Fruit fly (Drosophila melanogaster) whole organism, wandering third instar larva: ENCODE results near the gene CG4860.

Source experiments
- Abd-B ChIP-seq: fragments of >200 bp; optimal IDR thresholded peaks from 2 replicates; lab custom pipeline; 2017; ENCODE audit warnings: missing biosample characterization, missing genetic modification characterization
- CG32264 ChIP-seq: fragments of 200-800 bp; sonication (Bioruptor generic); optimal IDR thresholded peaks from 2 replicates; lab custom pipeline; 2016; ENCODE audit warnings: missing biosample characterization, missing genetic modification characterization
- Dfd ChIP-seq: fragments of >200 bp; optimal IDR thresholded peaks from 2 replicates; lab custom pipeline; 2017; ENCODE audit warnings: missing biosample characterization, missing genetic modification characterization
- GATAd ChIP-seq: sonication (Bioruptor generic); optimal IDR thresholded peaks from 2 replicates; lab custom pipeline; 2016; ENCODE audit warnings: missing biosample characterization, missing genetic modification characterization
- HLH106 ChIP-seq: fragments of 200-800 bp; optimal IDR thresholded peaks from 3 replicates; lab custom pipeline; 2019; ENCODE audit warnings: missing biosample characterization, mild to moderate bottlenecking, missing genetic modification characterization, moderate library complexity
- Hnf4 ChIP-seq: fragments of 200-800 bp; sonication (Bioruptor generic); optimal IDR thresholded peaks from 2 replicates; lab custom pipeline; 2016; ENCODE audit warnings: missing biosample characterization, mild to moderate bottlenecking, missing genetic modification characterization
- Hr83 ChIP-seq: fragments of 200-300 bp; sonication (Bioruptor generic); optimal IDR thresholded peaks from 2 replicates; lab custom pipeline; 2016; ENCODE audit warnings: missing biosample characterization, mild to moderate bottlenecking, missing genetic modification characterization, moderate library complexity; ENCODE audit not compliant: poor library complexity, severe bottlenecking
- Jra ChIP-seq: sonication (Bioruptor generic); optimal IDR thresholded peaks from 2 replicates; lab custom pipeline; 2016; ENCODE audit warnings: missing biosample characterization, missing genetic modification characterization
- Myc ChIP-seq: fragments of >200 bp; optimal IDR thresholded peaks from 2 replicates; lab custom pipeline; 2017
- N ChIP-seq: fragments of >200 bp; optimal IDR thresholded peaks from 2 replicates; lab custom pipeline; 2018; ENCODE audit warnings: missing biosample characterization, missing external identifiers, missing genetic modification characterization
- OdsH ChIP-seq: fragments of 200-800 bp; sonication (Bioruptor generic); optimal IDR thresholded peaks from 2 replicates; lab custom pipeline; 2016; ENCODE audit warnings: missing biosample characterization, mild to moderate bottlenecking, missing genetic modification characterization
- Rel ChIP-seq, 2 experiments: fragments of 200-800 bp; sonication (Bioruptor generic) in 1 of 2; optimal IDR thresholded peaks; 2 replicates in 1 of 2; 3 replicates in 1 of 2; lab custom pipeline; 2016 to 2019; ENCODE audit warnings: mild to moderate bottlenecking in 2 of 2, missing biosample characterization in 2 of 2, missing genetic modification characterization in 2 of 2, moderate library complexity in 1 of 2
- Sp1 ChIP-seq: fragments of 200-800 bp; sonication (Bioruptor generic); optimal IDR thresholded peaks from 3 replicates; lab custom pipeline; 2019; ENCODE audit warnings: missing biosample characterization, mild to moderate bottlenecking, missing genetic modification characterization, moderate library complexity
- Vsx2 ChIP-seq: fragments of 200-300, 225-300 bp; sonication (Bioruptor generic); optimal IDR thresholded peaks from 2 replicates; lab custom pipeline; 2018; ENCODE audit warnings: missing biosample characterization, missing genetic modification characterization; ENCODE audit not compliant: partially characterized antibody
- br ChIP-seq: fragments of 200-800 bp; sonication (Bioruptor generic); optimal IDR thresholded peaks from 2 replicates; lab custom pipeline; 2016; ENCODE audit warnings: missing biosample characterization, missing genetic modification characterization
- brk ChIP-seq: fragments of 200-800 bp; sonication (Bioruptor generic); optimal IDR thresholded peaks from 2 replicates; lab custom pipeline; 2016; ENCODE audit warnings: missing biosample characterization, mild to moderate bottlenecking, missing genetic modification characterization
- dl ChIP-seq, 2 experiments: fragments of 175-275, 200-275 bp in 1 of 2; fragments of 200-275 bp in 1 of 2; sonication (Bioruptor generic); optimal IDR thresholded peaks; lab custom pipeline; 2018; ENCODE audit warnings: mild to moderate bottlenecking in 2 of 2, missing biosample characterization in 2 of 2, missing genetic modification characterization in 2 of 2, moderate library complexity in 2 of 2; ENCODE audit not compliant: partially characterized antibody in 2 of 2, insufficient read depth in 1 of 2
- dmrt93B ChIP-seq: fragments of 200-800 bp; sonication (Bioruptor generic); optimal IDR thresholded peaks from 2 replicates; lab custom pipeline; 2018; ENCODE audit warnings: missing biosample characterization, mild to moderate bottlenecking, missing genetic modification characterization
- dsf ChIP-seq: sonication (Bioruptor generic); optimal IDR thresholded peaks from 2 replicates; lab custom pipeline; 2016; ENCODE audit warnings: missing biosample characterization, missing genetic modification characterization, borderline replicate concordance
- foxo ChIP-seq, 2 experiments: fragments of 200-800 bp; sonication (Bioruptor generic); optimal IDR thresholded peaks; 2 replicates in 1 of 2; 3 replicates in 1 of 2; lab custom pipeline; 2016 to 2017; ENCODE audit warnings: missing biosample characterization in 2 of 2, missing genetic modification characterization in 2 of 2
- fru ChIP-seq: fragments of 200-800 bp; sonication (Bioruptor generic); optimal IDR thresholded peaks from 3 replicates; lab custom pipeline; 2016; ENCODE audit warnings: missing biosample characterization, mild to moderate bottlenecking, missing genetic modification characterization
- h ChIP-seq: fragments of 200-800 bp; sonication (Bioruptor generic); optimal IDR thresholded peaks from 3 replicates; lab custom pipeline; 2016; ENCODE audit warnings: missing biosample characterization, mild to moderate bottlenecking, missing genetic modification characterization
- jim ChIP-seq: fragments of 175-275, 200-325 bp; sonication (Bioruptor generic); optimal IDR thresholded peaks from 2 replicates; lab custom pipeline; 2016; ENCODE audit warnings: missing biosample characterization, mild to moderate bottlenecking, missing genetic modification characterization
- lola ChIP-seq: fragments of >200 bp; optimal IDR thresholded peaks from 2 replicates; lab custom pipeline; 2017; ENCODE audit warnings: missing biosample characterization, missing genetic modification characterization
- pan ChIP-seq: fragments of >200 bp; optimal IDR thresholded peaks from 2 replicates; lab custom pipeline; 2017
- psq ChIP-seq: fragments of 200-800 bp; sonication (Bioruptor generic); optimal IDR thresholded peaks from 3 replicates; lab custom pipeline; 2017; ENCODE audit warnings: missing biosample characterization, mild to moderate bottlenecking, missing genetic modification characterization, moderate library complexity
- rgr ChIP-seq: fragments of 200-800 bp; sonication (Bioruptor generic); optimal IDR thresholded peaks from 3 replicates; lab custom pipeline; 2016; ENCODE audit warnings: missing biosample characterization, mild to moderate bottlenecking, missing genetic modification characterization
- sage ChIP-seq: fragments of 200-800 bp; sonication (Bioruptor generic); optimal IDR thresholded peaks from 2 replicates; lab custom pipeline; 2016; ENCODE audit warnings: missing biosample characterization, mild to moderate bottlenecking, missing genetic modification characterization
- sv ChIP-seq: fragments of 200-800 bp; sonication (Bioruptor generic); optimal IDR thresholded peaks from 3 replicates; lab custom pipeline; 2016; ENCODE audit warnings: missing biosample characterization, missing genetic modification characterization
- tai ChIP-seq: sonication (Bioruptor generic); optimal IDR thresholded peaks from 2 replicates; lab custom pipeline; 2016; ENCODE audit warnings: missing biosample characterization, missing genetic modification characterization
- usp ChIP-seq: fragments of >200 bp; optimal IDR thresholded peaks from 2 replicates; lab custom pipeline; 2017; ENCODE audit warnings: missing biosample characterization, missing genetic modification characterization

CG4860 gene

dm6 chr3R:12214201-12214600 is 7.1 kb downstream of the CG4860 start, which contains the start of gene CG14742:
Gene CG14742, plus strand, starts transcription at chr3R:12214501.
- TF ChIP-seq Jra (GFP tag; lab: Kevin White, UChicago) (no peak), Rel (GFP tag; optimal IDR thresholded peaks at IDR 0.05; lab: Kevin White, UChicago) (no peak), Rel (tag; optimal IDR thresholded peaks at IDR 0.05; lab: Kevin White, UChicago) (no peak)

- TF ChIP-seq Abd-B (GFP tag; lab: Kevin White, UChicago) (no peak), dsf (GFP tag; lab: Kevin White, UChicago) (no peak), GATAd (no peak), Sp1 (GFP tag; lab: Kevin White, UChicago) (no peak), lola (GFP tag; lab: Kevin White, UChicago) (no peak), foxo (GFP tag; optimal IDR thresholded peaks at IDR 0.05; lab: Kevin White, UChicago) (no peak), tai (GFP tag; lab: Kevin White, UChicago) (no peak), CG32264 (GFP tag; lab: Kevin White, UChicago) (no peak), OdsH (GFP tag; lab: Kevin White, UChicago) (no peak), h (GFP tag; lab: Kevin White, UChicago) (no peak), usp (GFP tag; lab: Kevin White, UChicago) (no peak), dl (GFP tag; optimal IDR thresholded peaks at IDR 0.05; lab: Kevin White, UChicago; ENCODE audit: insufficient read depth in 1 of 2, partially characterized antibody in 2 of 2) (no peak)
Observed at dm6 chr3R:12211552-12211951, 9.7 kb downstream of the CG4860 start.

dm6 chr3R:12210260-12210659 is 11.0 kb downstream of the CG4860 start, which contains the start of gene CG4830:
Gene CG4830, minus strand, starts transcription at chr3R:12210360.
- TF ChIP-seq dmrt93B (GFP tag; lab: Kevin White, UChicago) (no peak), jim (GFP tag; lab: Kevin White, UChicago) (no peak), Myc (lab: Kevin White, UChicago) (no peak), tai (GFP tag; lab: Kevin White, UChicago) (no peak), brk (no peak), Rel (GFP tag; optimal IDR thresholded peaks at IDR 0.05; lab: Kevin White, UChicago) (no peak), Rel (tag; optimal IDR thresholded peaks at IDR 0.05; lab: Kevin White, UChicago) (no peak), psq (no peak), br (GFP tag; lab: Kevin White, UChicago) (no peak), Vsx2 (GFP tag; lab: Kevin White, UChicago) (no peak), Jra (GFP tag; lab: Kevin White, UChicago) (no peak), usp (GFP tag; lab: Kevin White, UChicago) (no peak), lola (GFP tag; lab: Kevin White, UChicago) (no peak), Dfd (no peak)

- TF ChIP-seq sv (no peak), Hnf4 (GFP tag; lab: Kevin White, UChicago) (no peak), OdsH (GFP tag; lab: Kevin White, UChicago) (no peak), Hr83 (GFP tag; lab: Kevin White, UChicago) (no peak), Vsx2 (GFP tag; lab: Kevin White, UChicago) (no peak), pan (lab: Kevin White, UChicago) (no peak), N (GFP tag; lab: Kevin White, UChicago) (no peak)
Observed at dm6 chr3R:12197641-12198040, 23.6 kb downstream of the CG4860 start, which contains the start of gene Adk1. Gene Adk1, plus strand, starts transcription at chr3R:12197941.

- TF ChIP-seq HLH106 (tag; lab: Kevin White, UChicago) (peak; percentile 26), sage (GFP tag; lab: Kevin White, UChicago) (no peak), foxo (GFP tag; optimal IDR thresholded peaks at IDR 0.05; lab: Kevin White, UChicago) (peak in 1 of 2 experiments; percentile 43), rgr (GFP tag; lab: Kevin White, UChicago) (no peak), fru (GFP tag; lab: Kevin White, UChicago) (peak; percentile 25)
Observed at dm6 chr3R:12196100-12196499, 25.2 kb downstream of the CG4860 start.
